Fruit fly (Drosophila melanogaster) whole organism, pupa: Measurements from ENCODE around the gene BNIP3.
A peak's percentile ranks its signal among the peaks of the same experiment; 100 is the strongest.

Experiments used
- CG10348 ChIP-seq: fragments of 200-800 bp; sonication (Bioruptor generic); IDR thresholded peaks from 2 replicates; pipeline ENCODE4 v1.3.6; 2022; ENCODE audit warnings: missing biosample characterization, missing genetic modification characterization
- CG12605 ChIP-seq: fragments of 200-800 bp; sonication (Bioruptor generic); IDR thresholded peaks from 2 replicates; pipeline ENCODE4 v1.3.6; 2022; ENCODE audit warnings: missing biosample characterization, missing genetic modification characterization
- CG14655 ChIP-seq: fragments of 200-800 bp; sonication (Bioruptor generic); optimal IDR thresholded peaks from 3 replicates; lab custom pipeline; 2017; ENCODE audit warnings: mild to moderate bottlenecking, missing biosample characterization, missing genetic modification reagents, missing genetic modification characterization
- CG15710 ChIP-seq: fragments of 200-800 bp; sonication (Bioruptor generic); optimal IDR thresholded peaks from 2 replicates; lab custom pipeline; 2018; ENCODE audit warnings: missing biosample characterization, mild to moderate bottlenecking, missing genetic modification characterization, moderate library complexity
- CG9948 ChIP-seq: fragments of 200-800 bp; sonication (Bioruptor generic); optimal IDR thresholded peaks from 2 replicates; lab custom pipeline; 2018; ENCODE audit warnings: missing biosample characterization, mild to moderate bottlenecking, missing genetic modification characterization, moderate library complexity
- EcR ChIP-seq: fragments of 200-800 bp; sonication (Bioruptor generic); optimal IDR thresholded peaks from 3 replicates; lab custom pipeline; 2019; ENCODE audit warnings: missing biosample characterization, missing genetic modification characterization, mild to moderate bottlenecking, moderate library complexity, missing genetic modification reagents

DNA sequence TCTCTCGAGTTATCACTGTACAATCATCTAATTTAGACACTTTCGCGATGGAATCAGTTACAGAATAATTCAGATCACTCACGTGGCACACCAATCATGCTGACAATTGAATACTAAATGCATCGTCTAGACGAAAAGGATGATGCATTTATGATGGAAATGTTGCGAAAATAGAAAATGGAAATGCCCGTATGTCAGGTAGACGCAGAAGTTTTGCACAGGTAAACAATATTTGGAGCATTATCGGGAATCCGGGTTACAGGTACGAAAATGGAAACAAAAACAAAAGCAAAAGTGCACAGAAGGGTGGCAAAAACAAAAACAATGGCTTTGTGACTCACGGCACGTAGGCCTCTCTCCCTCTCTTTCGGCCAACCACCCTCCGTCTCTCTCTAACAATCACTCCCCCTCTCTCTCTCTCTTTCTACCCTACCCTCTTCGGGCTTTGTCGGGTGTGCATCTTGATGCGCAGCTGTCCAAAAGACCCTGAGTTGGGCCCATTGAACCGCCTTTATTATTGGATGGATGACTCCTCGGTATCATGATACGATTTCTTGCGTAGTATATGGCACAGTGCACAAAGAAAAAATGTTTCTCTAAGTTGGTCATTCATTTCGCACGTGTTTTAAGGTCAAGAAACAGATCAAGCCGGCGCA lies 1.9 kb downstream of the BNIP3 start:
- no peak for TF ChIP-seq CG15710 (tag; lab: Kevin White, UChicago)
- TF ChIP-seq EcR (GFP tag; lab: Kevin White, UChicago): peak; percentile 98
- TF ChIP-seq CG10348: no peak
- TF ChIP-seq CG12605 (GFP tag; lab: Robert Waterston, UW): no peak
- no peak for TF ChIP-seq CG14655
- TF ChIP-seq CG9948 (tag; lab: Kevin White, UChicago): no peak
